Fruit fly (Drosophila melanogaster): ENCODE data around the gene CG9953.
A peak's percentile ranks its signal among the peaks of the same experiment; 100 is the strongest.

CG9953 gene

DNA sequence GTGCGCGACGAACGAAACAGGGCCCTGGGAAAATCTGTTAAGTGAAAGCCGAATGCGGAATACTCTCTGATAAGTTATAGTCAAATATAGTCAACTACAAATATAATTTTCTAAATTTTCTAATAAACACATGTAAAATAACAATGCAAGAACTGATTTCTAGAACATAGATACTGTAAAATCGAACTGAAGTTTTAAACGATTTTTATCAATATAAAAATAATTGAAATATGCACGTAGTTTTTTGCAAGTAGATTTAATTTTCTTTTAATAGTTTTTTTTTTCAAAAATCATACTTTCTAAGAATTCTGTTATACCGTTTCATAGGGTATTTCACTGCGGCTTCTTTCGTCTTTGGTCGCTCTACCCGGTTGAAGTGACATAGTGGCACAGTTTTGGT is 38.9 kb downstream of the CG9953 start (continued):
- TF ChIP-seq CG30403 (GFP tag; optimal IDR thresholded peaks at IDR 0.05) = peak; percentile 84
- peak; percentile 17 for TF ChIP-seq Sry-δ (GFP tag; optimal IDR thresholded peaks at IDR 0.05)
- TF ChIP-seq CG9727 (GFP tag; optimal IDR thresholded peaks at IDR 0.05) = peak; percentile 76
- TF ChIP-seq sisA (GFP tag; IDR thresholded peaks at IDR 0.05) = peak; percentile 66
- no peak for TF ChIP-seq NC2α (GFP tag; optimal IDR thresholded peaks at IDR 0.05)
- TF ChIP-seq yki (optimal IDR thresholded peaks at IDR 0.05) = no peak
- peak; percentile 16 for TF ChIP-seq pros (GFP tag; optimal IDR thresholded peaks at IDR 0.05)
- no peak for TF ChIP-seq pb (GFP tag; optimal IDR thresholded peaks at IDR 0.05)
- peak; percentile 44 for TF ChIP-seq pum (GFP tag; optimal IDR thresholded peaks at IDR 0.05)
- TF ChIP-seq CG4617 (GFP tag; optimal IDR thresholded peaks at IDR 0.05; ENCODE audit: borderline replicate concordance) = peak; percentile 8
- peak; percentile 78 for TF ChIP-seq CG4328 (GFP tag; optimal IDR thresholded peaks at IDR 0.05)
- TF ChIP-seq CG5180 (GFP tag; optimal IDR thresholded peaks at IDR 0.05) = peak; percentile 83
- TF ChIP-seq emc (GFP tag; optimal IDR thresholded peaks at IDR 0.05) = no peak
- TF ChIP-seq CG9609 (GFP tag; optimal IDR thresholded peaks at IDR 0.05) = peak; percentile 25
- TF ChIP-seq Drgx (GFP tag; IDR thresholded peaks at IDR 0.05) = peak; percentile 64
- no peak for TF ChIP-seq zf30C (GFP tag; optimal IDR thresholded peaks at IDR 0.05)
- TF ChIP-seq gce (GFP tag; IDR thresholded peaks at IDR 0.05) = no peak
- TF ChIP-seq org-1 (GFP tag; optimal IDR thresholded peaks at IDR 0.05) = peak; percentile 65
- TF ChIP-seq CG4730 (GFP tag; IDR thresholded peaks at IDR 0.05) = peak; percentile 59
- TF ChIP-seq HLH3B (GFP tag; IDR thresholded peaks at IDR 0.05) = peak; percentile 68
- no peak for TF ChIP-seq HLH54F (GFP tag; optimal IDR thresholded peaks at IDR 0.05)
- peak; percentile 77 for TF ChIP-seq ind (GFP tag; optimal IDR thresholded peaks at IDR 0.05)
- peak; percentile 63 for TF ChIP-seq Rfx (GFP tag; IDR thresholded peaks at IDR 0.05)
- no peak for TF ChIP-seq Bgb (GFP tag; IDR thresholded peaks at IDR 0.05; ENCODE audit: partially characterized antibody)
- TF ChIP-seq fd96Cb (tag; optimal IDR thresholded peaks at IDR 0.05) = peak; percentile 92
- TF ChIP-seq Awh (GFP tag; IDR thresholded peaks at IDR 0.05) = peak; percentile 54; the same call in 1 of the 2 replicates
- TF ChIP-seq disco-r (GFP tag; optimal IDR thresholded peaks at IDR 0.05) = no peak
- peak; percentile 72 for TF ChIP-seq CG12219 (GFP tag; optimal IDR thresholded peaks at IDR 0.05)
- peak; percentile 59 for TF ChIP-seq lilli (GFP tag; optimal IDR thresholded peaks at IDR 0.05)
- no peak for TF ChIP-seq CG2199 (GFP tag; IDR thresholded peaks at IDR 0.05)
- TF ChIP-seq CG6272 (GFP tag; IDR thresholded peaks at IDR 0.05) = no peak
- TF ChIP-seq CG17612 (GFP tag; IDR thresholded peaks at IDR 0.05) = no peak
- TF ChIP-seq Opbp (GFP tag; IDR thresholded peaks at IDR 0.05; ENCODE audit: partially characterized antibody) = no peak
- peak; percentile 77 for TF ChIP-seq tgo (GFP tag; IDR thresholded peaks at IDR 0.05)
- TF ChIP-seq Hr51 (GFP tag; optimal IDR thresholded peaks at IDR 0.05) = peak in 1 of 2 experiments; percentile 97
- TF ChIP-seq Dref (GFP tag; IDR thresholded peaks at IDR 0.05) = no peak
- no peak for TF ChIP-seq CG5953 (GFP tag; IDR thresholded peaks at IDR 0.05)
- TF ChIP-seq CG17912 (GFP tag; optimal IDR thresholded peaks at IDR 0.05) = no peak
- TF ChIP-seq CG1233 (GFP tag; optimal IDR thresholded peaks at IDR 0.05) = peak; percentile 78
- peak; percentile 15 for TF ChIP-seq pnt (GFP tag; optimal IDR thresholded peaks at IDR 0.05)
- TF ChIP-seq jumu (GFP tag; optimal IDR thresholded peaks at IDR 0.05) = no peak
- peak; percentile 88 for TF ChIP-seq grau (tag; optimal IDR thresholded peaks at IDR 0.05)
- TF ChIP-seq NFAT (GFP tag; IDR thresholded peaks at IDR 0.05) = no peak
- TF ChIP-seq fd102C (GFP tag; optimal IDR thresholded peaks at IDR 0.05) = no peak
- peak; percentile 77; the same call in 1 of the 3 replicates for TF ChIP-seq so (GFP tag; IDR thresholded peaks at IDR 0.05)
- peak; percentile 81 for TF ChIP-seq cwo (GFP tag; optimal IDR thresholded peaks at IDR 0.05)
- TF ChIP-seq CG6765 (GFP tag; optimal IDR thresholded peaks at IDR 0.05) = peak; percentile 78
- no peak for TF ChIP-seq Adf1 (GFP tag; IDR thresholded peaks at IDR 0.05)
- no peak for TF ChIP-seq zfh2 (GFP tag; optimal IDR thresholded peaks at IDR 0.05)
- TF ChIP-seq lov (optimal IDR thresholded peaks at IDR 0.05) = no peak
- TF ChIP-seq lov (GFP tag; IDR thresholded peaks at IDR 0.05) = peak; percentile 41; the same call in 1 of the 3 replicates
- peak; percentile 69 for TF ChIP-seq CG6654 (GFP tag; optimal IDR thresholded peaks at IDR 0.05)
- TF ChIP-seq ap (GFP tag; IDR thresholded peaks at IDR 0.05) = peak; percentile 66

All from whole organism, embryonic.